Worm (Caenorhabditis elegans): ENCODE results near the gene H13N06.2.

ce11 chrX:15494154-15494553 is 6.2 kb downstream of the H13N06.2 start:
- TF ChIP-seq arid-1 (GFP tag; conservative IDR thresholded peaks at IDR 0.05) (no peak), nhr-11 (tag; optimal IDR thresholded peaks at IDR 0.05) (no peak), unc-62 (GFP tag; optimal IDR thresholded peaks at IDR 0.05 in 1 of 2) (no peak), unc-62 (tag; optimal IDR thresholded peaks at IDR 0.05) (no peak), ceh-82 (tag; optimal IDR thresholded peaks at IDR 0.05) (no peak), pha-4 (GFP tag; IDR thresholded peaks at IDR 0.05) (no peak), pha-4 (tag; optimal IDR thresholded peaks at IDR 0.05) (no peak), snpc-4 (tag; optimal IDR thresholded peaks at IDR 0.05) (no peak), nhr-28 (tag; optimal IDR thresholded peaks at IDR 0.05) (peak; percentile 50), nhr-10 (tag; optimal IDR thresholded peaks at IDR 0.05) (no peak), aly-2 (tag; optimal IDR thresholded peaks at IDR 0.05) (no peak), dmd-6 (GFP tag; IDR thresholded peaks at IDR 0.05) (no peak), vab-7 (GFP tag; IDR thresholded peaks at IDR 0.05) (no peak)

Measured in whole organism, L4 larva.